Fruit fly (Drosophila melanogaster): ENCODE measurements around the gene Klc.
A peak's percentile ranks its signal among the peaks of the same experiment; 100 is the strongest.

The Klc gene

DNA sequence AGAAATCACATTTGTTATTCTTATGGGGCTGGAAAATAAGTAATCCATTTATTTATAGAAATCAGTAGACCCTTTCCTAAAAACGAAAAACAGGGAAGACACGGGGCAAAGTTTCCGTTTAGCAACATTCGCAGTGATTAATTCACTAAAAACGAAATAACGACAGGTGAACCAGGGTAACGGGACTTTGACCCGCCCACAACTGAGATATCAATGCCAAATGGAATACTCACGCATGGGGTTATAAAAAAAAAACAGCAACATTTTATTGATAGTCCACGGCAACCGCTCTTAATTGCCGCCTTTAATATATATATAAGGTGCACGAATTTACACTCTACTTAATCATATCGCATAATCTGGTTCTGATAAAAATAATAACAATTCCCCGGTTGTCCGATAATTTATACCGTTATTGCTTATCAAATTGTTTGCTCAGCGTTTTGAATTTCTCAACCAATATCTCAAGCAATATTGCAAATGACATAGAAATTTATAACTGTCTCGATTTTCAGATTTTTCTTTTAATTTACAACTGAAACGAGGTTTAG lies 41.9 kb upstream of the Klc start (continued):
- TF ChIP-seq Hmr (GFP tag; optimal IDR thresholded peaks at IDR 0.05) = no peak
- peak; percentile 94 for TF ChIP-seq exex (tag; optimal IDR thresholded peaks at IDR 0.05)
- TF ChIP-seq CG4617 (GFP tag; optimal IDR thresholded peaks at IDR 0.05; ENCODE audit: borderline replicate concordance) = no peak
- TF ChIP-seq unc-4 (GFP tag; IDR thresholded peaks at IDR 0.05; ENCODE audit: partially characterized antibody) = no peak
- no peak for TF ChIP-seq ham (GFP tag; IDR thresholded peaks at IDR 0.05)
- TF ChIP-seq CG17612 (GFP tag; IDR thresholded peaks at IDR 0.05) = no peak
- no peak for TF ChIP-seq CG14014 (GFP tag; IDR thresholded peaks at IDR 0.05)
- TF ChIP-seq CG10462 (GFP tag; optimal IDR thresholded peaks at IDR 0.05) = no peak
- TF ChIP-seq mirr (GFP tag; optimal IDR thresholded peaks at IDR 0.05) = peak; percentile 73
- no peak for TF ChIP-seq CHES-1-like (GFP tag; optimal IDR thresholded peaks at IDR 0.05)
- no peak for TF ChIP-seq HLHmδ (GFP tag; optimal IDR thresholded peaks at IDR 0.05)
- TF ChIP-seq HmgD (GFP tag; optimal IDR thresholded peaks at IDR 0.05) = no peak
- no peak for TF ChIP-seq Hey (tag; optimal IDR thresholded peaks at IDR 0.05)
- TF ChIP-seq CG34376 (GFP tag; optimal IDR thresholded peaks at IDR 0.05) = peak; percentile 90
- no peak for TF ChIP-seq CG2678 (tag; optimal IDR thresholded peaks at IDR 0.05)
- TF ChIP-seq ken (GFP tag; IDR thresholded peaks at IDR 0.05) = no peak
- no peak for TF ChIP-seq aop (GFP tag; IDR thresholded peaks at IDR 0.05)

DNA sequence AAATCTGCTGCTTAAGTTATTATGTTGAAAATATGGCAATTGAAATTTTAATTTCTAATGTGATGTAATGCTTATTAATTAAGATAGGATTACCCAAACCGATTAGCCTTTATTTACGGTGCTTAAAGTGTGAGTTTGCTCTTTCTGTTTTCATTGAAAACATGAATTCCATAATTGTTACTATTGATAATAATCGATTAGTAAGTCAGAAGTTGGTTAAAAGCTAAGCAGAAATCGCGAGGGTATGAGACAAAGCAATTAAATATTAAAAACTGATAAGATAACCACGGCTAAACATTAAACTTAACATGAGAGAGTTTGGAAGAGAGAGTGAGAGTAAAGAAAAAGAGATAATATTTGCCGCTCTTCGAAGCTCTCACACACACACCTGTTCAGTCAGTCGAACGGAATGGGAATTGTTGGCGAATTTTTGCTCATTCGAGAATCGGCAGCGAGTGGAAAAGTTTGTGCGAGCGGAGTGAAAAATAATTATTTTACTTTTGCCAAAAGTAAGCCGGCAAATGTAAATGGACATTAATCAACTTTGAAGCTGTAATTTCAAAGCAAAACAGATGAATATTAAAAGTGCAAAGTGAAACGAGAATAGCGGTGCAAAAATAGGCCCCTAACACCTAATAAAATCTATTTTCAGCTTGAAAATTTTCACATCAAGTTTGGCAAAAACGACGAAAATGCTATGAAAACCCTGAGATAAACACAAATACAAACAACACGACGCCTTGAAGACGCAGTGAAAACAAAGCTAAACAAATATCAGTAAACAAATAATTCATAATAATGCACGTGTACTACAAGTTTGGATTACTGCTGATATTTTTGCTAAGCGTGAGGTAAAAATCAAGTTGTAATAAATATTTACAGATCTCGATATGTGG lies 41.2 kb upstream of the Klc start:
- TF ChIP-seq CG14965 (GFP tag; optimal IDR thresholded peaks at IDR 0.05; ENCODE audit: borderline replicate concordance) (no peak), CG6689 (GFP tag; IDR thresholded peaks at IDR 0.05) (no peak), CG11696 (GFP tag; IDR thresholded peaks at IDR 0.05) (0 out of 2 replicates have a peak, but pooled peaks have one; percentile 6), CG18011 (GFP tag; optimal IDR thresholded peaks at IDR 0.05) (no peak), Pdp1 (GFP tag; optimal IDR thresholded peaks at IDR 0.05) (peak in 1 of 2 experiments; percentile 48), Myb (GFP tag; optimal IDR thresholded peaks at IDR 0.05) (no peak), CTCF (GFP tag; optimal IDR thresholded peaks at IDR 0.05) (no peak), CG8924 (tag; optimal IDR thresholded peaks at IDR 0.05) (no peak), CG18476 (GFP tag; optimal IDR thresholded peaks at IDR 0.05) (no peak), YL-1 (GFP tag; optimal IDR thresholded peaks at IDR 0.05) (no peak), CG12219 (GFP tag; optimal IDR thresholded peaks at IDR 0.05) (no peak), Hmr (GFP tag; optimal IDR thresholded peaks at IDR 0.05) (no peak), Trl (optimal IDR thresholded peaks at IDR 0.05) (peak; percentile 68 to 93), Trl (GFP tag; optimal IDR thresholded peaks at IDR 0.05) (no peak), CG5953 (GFP tag; IDR thresholded peaks at IDR 0.05) (no peak), CG1792 (GFP tag; optimal IDR thresholded peaks at IDR 0.05) (no peak), CG9215 (GFP tag; IDR thresholded peaks at IDR 0.05) (no peak), Max (GFP tag; optimal IDR thresholded peaks at IDR 0.05) (no peak), CG11723 (GFP tag; optimal IDR thresholded peaks at IDR 0.05) (no peak), CG14860 (GFP tag; IDR thresholded peaks at IDR 0.05; ENCODE audit: partially characterized antibody) (no peak), CG32767 (GFP tag; IDR thresholded peaks at IDR 0.05) (no peak), sim (GFP tag; IDR thresholded peaks at IDR 0.05) (no peak), CG18764 (GFP tag; optimal IDR thresholded peaks at IDR 0.05) (no peak), seq (GFP tag; IDR thresholded peaks at IDR 0.05) (0 out of 2 replicates have a peak, but pooled peaks have one; percentile 31), CG32772 (GFP tag; IDR thresholded peaks at IDR 0.05) (no peak), CG3163 (GFP tag; optimal IDR thresholded peaks at IDR 0.05) (peak; percentile 78), CG6175 (GFP tag; IDR thresholded peaks at IDR 0.05) (no peak), Drgx (GFP tag; IDR thresholded peaks at IDR 0.05) (no peak), ham (GFP tag; IDR thresholded peaks at IDR 0.05) (no peak), CG3847 (GFP tag; IDR thresholded peaks at IDR 0.05) (no peak), CG4820 (GFP tag; optimal IDR thresholded peaks at IDR 0.05) (no peak), CG30020 (tag; optimal IDR thresholded peaks at IDR 0.05) (no peak), Tbp (GFP tag; optimal IDR thresholded peaks at IDR 0.05) (no peak), shn (GFP tag; optimal IDR thresholded peaks at IDR 0.05) (no peak), CG6765 (GFP tag; optimal IDR thresholded peaks at IDR 0.05) (no peak)
